Worm (Caenorhabditis elegans) whole organism, L4 larva: Measurements from ENCODE around the gene abch-1.

Experiments used
- F44E2.7 ChIP-seq: fragments of 200-800 bp; sonication (Bioruptor generic); IDR thresholded peaks from 2 replicates; pipeline ENCODE4 v2.1.2; 2022; ENCODE audit warnings: missing genetic modification characterization, missing compliant biosample characterization
- Y105C5A.15 ChIP-seq: fragments of 200-800 bp; sonication (Bioruptor generic); IDR thresholded peaks from 2 replicates; pipeline ENCODE4 v1.3.6; 2022; ENCODE audit warnings: missing genetic modification characterization, missing compliant biosample characterization
- Y5F2A.4 ChIP-seq: fragments of 200-800 bp; sonication (Bioruptor generic); optimal IDR thresholded peaks from 2 replicates; lab custom pipeline; 2018; ENCODE audit warnings: mild to moderate bottlenecking, missing genetic modification characterization, missing compliant biosample characterization
- ZK337.2 ChIP-seq: fragments of 200-800 bp; sonication (Bioruptor generic); IDR thresholded peaks from 2 replicates; pipeline ENCODE4 v1.3.6; 2022; ENCODE audit warnings: missing genetic modification reagents, missing genetic modification characterization, missing compliant biosample characterization
- aly-2 ChIP-seq: sonication (generic microtip); optimal IDR thresholded peaks from 2 replicates; lab custom pipeline; 2018; ENCODE audit warnings: missing biosample characterization, missing genetic modification characterization
- ama-1 ChIP-seq: fragments of 150-350 bp; optimal IDR thresholded peaks from 2 replicates; lab custom pipeline; 2014; ENCODE audit warnings: inconsistent platforms, mixed read lengths
- arid-1 ChIP-seq: fragments of 200-800 bp; sonication (Bioruptor generic); conservative IDR thresholded peaks from 2 replicates; pipeline ENCODE4 v1.3.6; 2022; ENCODE audit warnings: missing genetic modification reagents, missing genetic modification characterization, missing compliant biosample characterization
- ceh-20 ChIP-seq: fragments of 200-800 bp; sonication (Bioruptor generic); IDR thresholded peaks from 2 replicates; pipeline ENCODE4 v1.3.6; 2022; ENCODE audit warnings: missing genetic modification reagents, missing genetic modification characterization, missing compliant biosample characterization
- ceh-44 ChIP-seq: fragments of 200-800 bp; sonication (Bioruptor generic); IDR thresholded peaks from 2 replicates; pipeline ENCODE4 v1.3.6; 2022; ENCODE audit warnings: missing genetic modification reagents, missing genetic modification characterization, missing compliant biosample characterization
- ceh-62 ChIP-seq: sonication (generic microtip); optimal IDR thresholded peaks from 2 replicates; lab custom pipeline; 2017; ENCODE audit warnings: missing biosample characterization, missing genetic modification characterization
- ces-1 ChIP-seq: fragments of 150-350 bp; sonication (generic microtip); optimal IDR thresholded peaks from 4 replicates; lab custom pipeline; 2014; ENCODE audit warnings: missing biosample characterization, missing genetic modification reagents, missing genetic modification characterization
- cey-2 ChIP-seq: sonication (generic microtip); optimal IDR thresholded peaks from 3 replicates; lab custom pipeline; 2017; ENCODE audit warnings: missing genetic modification characterization, mild to moderate bottlenecking, missing compliant biosample characterization, antibody characterized with exemption, borderline replicate concordance; ENCODE audit not compliant: insufficient read depth
- daf-12 ChIP-seq: fragments of 150-350 bp; optimal IDR thresholded peaks from 2 replicates; lab custom pipeline; 2014; ENCODE audit warnings: missing biosample characterization, missing genetic modification reagents, missing genetic modification characterization
- daf-19 ChIP-seq: fragments of 200-800 bp; sonication (Bioruptor generic); conservative IDR thresholded peaks from 2 replicates; pipeline ENCODE4 v1.3.6; 2022; ENCODE audit warnings: missing genetic modification characterization, missing compliant biosample characterization
- daf-8 ChIP-seq: fragments of 200-800 bp; sonication (Bioruptor generic); IDR thresholded peaks from 2 replicates; pipeline ENCODE4 v1.3.6; 2022; ENCODE audit warnings: missing genetic modification characterization, missing compliant biosample characterization
- dmd-8 ChIP-seq: fragments of 200-800 bp; sonication (Bioruptor generic); IDR thresholded peaks from 2 replicates; pipeline ENCODE4 v1.3.6; 2022; ENCODE audit warnings: missing genetic modification characterization, missing compliant biosample characterization
- dmd-9 ChIP-seq: fragments of 200-800 bp; sonication (Bioruptor generic); IDR thresholded peaks from 2 replicates; pipeline ENCODE4 v1.3.6; 2022; ENCODE audit warnings: missing genetic modification reagents, missing genetic modification characterization, missing compliant biosample characterization
- duxl-1 ChIP-seq: sonication (generic microtip); optimal IDR thresholded peaks from 2 replicates; lab custom pipeline; 2016; ENCODE audit warnings: mild to moderate bottlenecking, missing genetic modification characterization, moderate library complexity, missing compliant biosample characterization; ENCODE audit not compliant: poor library complexity
- egl-27 ChIP-seq: sonication (generic microtip); optimal IDR thresholded peaks from 3 replicates; lab custom pipeline; 2017; ENCODE audit warnings: missing biosample characterization, missing genetic modification reagents, missing genetic modification characterization
- fkh-10 ChIP-seq: fragments of 150-350 bp; optimal IDR thresholded peaks from 2 replicates; lab custom pipeline; 2014; ENCODE audit warnings: missing biosample characterization, missing genetic modification reagents, missing genetic modification characterization
- fos-1 ChIP-seq: fragments of 150-350 bp; optimal IDR thresholded peaks from 2 replicates; lab custom pipeline; 2014; ENCODE audit warnings: missing biosample characterization, missing genetic modification characterization
- gei-8 ChIP-seq: fragments of 200-800 bp; sonication (Bioruptor generic); optimal IDR thresholded peaks from 2 replicates; lab custom pipeline; 2018; ENCODE audit warnings: mild to moderate bottlenecking, missing genetic modification characterization, missing compliant biosample characterization
- hlh-30 ChIP-seq: sonication (generic microtip); optimal IDR thresholded peaks from 2 replicates; lab custom pipeline; 2017; ENCODE audit warnings: antibody characterized with exemption, mild to moderate bottlenecking, missing genetic modification characterization, missing compliant biosample characterization; ENCODE audit not compliant: insufficient read depth
- hmg-1.1 ChIP-seq: fragments of 200-800 bp; sonication (Bioruptor generic); IDR thresholded peaks from 2 replicates; pipeline ENCODE4 v1.3.6; 2022; ENCODE audit warnings: missing genetic modification reagents, missing genetic modification characterization, missing compliant biosample characterization
- lin-1 ChIP-seq: fragments of 200-800 bp; sonication (Bioruptor generic); IDR thresholded peaks from 2 replicates; pipeline ENCODE4 v1.3.6; 2022; ENCODE audit warnings: missing genetic modification reagents, missing genetic modification characterization, missing compliant biosample characterization
- lin-38 ChIP-seq: fragments of 200-800 bp; sonication (Bioruptor generic); IDR thresholded peaks from 2 replicates; pipeline ENCODE4 v1.3.6; 2022; ENCODE audit warnings: missing genetic modification reagents, missing genetic modification characterization, missing compliant biosample characterization
- lin-39 ChIP-seq: fragments of 150-350 bp; optimal IDR thresholded peaks from 2 replicates; lab custom pipeline; 2014; ENCODE audit warnings: missing biosample characterization, missing genetic modification reagents, missing genetic modification characterization
- lir-3 ChIP-seq: sonication (generic microtip); optimal IDR thresholded peaks from 2 replicates; lab custom pipeline; 2016; ENCODE audit warnings: mild to moderate bottlenecking, missing genetic modification characterization, missing compliant biosample characterization
- lsy-2 ChIP-seq, 2 experiments: fragments of 150-350 bp in 1 of 2; sonication (generic microtip) in 1 of 2; optimal IDR thresholded peaks; 2 replicates each; lab custom pipeline; 2014 to 2017; ENCODE audit warnings: missing biosample characterization in 2 of 2, missing genetic modification characterization in 2 of 2
- mdt-29 ChIP-seq: fragments of 200-800 bp; sonication (Bioruptor generic); IDR thresholded peaks from 2 replicates; pipeline ENCODE4 v1.3.6; 2022; ENCODE audit warnings: missing genetic modification reagents, missing genetic modification characterization, missing compliant biosample characterization
- mep-1 ChIP-seq: fragments of 150-350 bp; sonication (generic microtip); optimal IDR thresholded peaks from 3 replicates; lab custom pipeline; 2014; ENCODE audit warnings: missing biosample characterization, missing genetic modification characterization
- mes-2 ChIP-seq: sonication (generic microtip); optimal IDR thresholded peaks from 2 replicates; lab custom pipeline; 2016; ENCODE audit warnings: missing genotype, mild to moderate bottlenecking, missing genetic modification characterization, missing compliant biosample characterization; ENCODE audit not compliant: poor library complexity, severe bottlenecking
- nhr-11 ChIP-seq: fragments of 150-350 bp; optimal IDR thresholded peaks from 2 replicates; lab custom pipeline; 2014; ENCODE audit warnings: missing biosample characterization, missing genetic modification characterization
- nhr-111 ChIP-seq: fragments of 200-800 bp; sonication (Bioruptor generic); optimal IDR thresholded peaks from 2 replicates; lab custom pipeline; 2018; ENCODE audit warnings: mild to moderate bottlenecking, missing genetic modification characterization, missing compliant biosample characterization
- nhr-237 ChIP-seq: sonication (generic microtip); optimal IDR thresholded peaks from 2 replicates; lab custom pipeline; 2017; ENCODE audit warnings: missing biosample characterization, missing genetic modification characterization
- nhr-25 ChIP-seq: sonication (generic microtip); optimal IDR thresholded peaks from 2 replicates; lab custom pipeline; 2017; ENCODE audit warnings: missing genetic modification characterization, mild to moderate bottlenecking, missing compliant biosample characterization, antibody characterized with exemption, moderate library complexity, borderline replicate concordance; ENCODE audit not compliant: insufficient read depth
- nhr-6 ChIP-seq: fragments of 150-350 bp; optimal IDR thresholded peaks from 2 replicates; lab custom pipeline; 2014; ENCODE audit warnings: missing biosample characterization, missing genetic modification characterization
- saeg-2 ChIP-seq: fragments of 200-800 bp; sonication (Bioruptor generic); IDR thresholded peaks from 2 replicates; pipeline ENCODE4 v1.3.6; 2022; ENCODE audit warnings: missing genetic modification reagents, missing genetic modification characterization, missing compliant biosample characterization
- set-16 ChIP-seq: fragments of 200-800 bp; sonication (Bioruptor generic); IDR thresholded peaks from 2 replicates; pipeline ENCODE4 v1.3.6; 2022; ENCODE audit warnings: missing genetic modification reagents, missing genetic modification characterization, missing compliant biosample characterization
- snpc-4 ChIP-seq: fragments of 150-350 bp; optimal IDR thresholded peaks from 2 replicates; lab custom pipeline; 2014; ENCODE audit warnings: missing biosample characterization, missing genetic modification characterization
- spr-1 ChIP-seq: sonication (generic microtip); optimal IDR thresholded peaks from 2 replicates; lab custom pipeline; 2016; ENCODE audit warnings: mild to moderate bottlenecking, missing genetic modification characterization, missing compliant biosample characterization
- spr-3 ChIP-seq: fragments of 200-800 bp; sonication (Bioruptor generic); optimal IDR thresholded peaks from 2 replicates; lab custom pipeline; 2018; ENCODE audit warnings: mild to moderate bottlenecking, missing genetic modification characterization, missing compliant biosample characterization
- tag-97 ChIP-seq: fragments of 200-800 bp; sonication (Bioruptor generic); IDR thresholded peaks from 2 replicates; pipeline ENCODE4 v1.3.6; 2022; ENCODE audit warnings: missing genetic modification characterization, missing compliant biosample characterization
- unc-130 ChIP-seq: sonication (generic microtip); optimal IDR thresholded peaks from 2 replicates; lab custom pipeline; 2016; ENCODE audit warnings: missing genetic modification reagents, missing genetic modification characterization, missing compliant biosample characterization
- unc-62 ChIP-seq, 3 experiments: fragments of 150-350 bp in 1 of 3; sonication (generic microtip); optimal IDR thresholded peaks in 2 of 3; peaks in 1 of 3; 1 replicate in 1 of 3; 2 replicates in 2 of 3; lab custom pipeline; 2014 to 2017; ENCODE audit warnings: missing biosample characterization in 3 of 3, missing genetic modification characterization in 3 of 3, missing genetic modification reagents in 3 of 3, missing genotype in 1 of 3
- zag-1 ChIP-seq: fragments of 150-350 bp; optimal IDR thresholded peaks from 2 replicates; lab custom pipeline; 2014; ENCODE audit warnings: missing biosample characterization, missing genetic modification characterization
- zfp-3 ChIP-seq: fragments of 200-800 bp; sonication (Bioruptor generic); conservative IDR thresholded peaks from 2 replicates; pipeline ENCODE4 v1.3.6; 2022; ENCODE audit warnings: missing genetic modification reagents, missing genetic modification characterization, missing compliant biosample characterization
- zip-11 ChIP-seq: fragments of 200-800 bp; sonication (Bioruptor generic); IDR thresholded peaks from 2 replicates; pipeline ENCODE4 v1.3.6; 2022; ENCODE audit warnings: missing genetic modification characterization, missing compliant biosample characterization
- zip-2 ChIP-seq: fragments of 150-350 bp; optimal IDR thresholded peaks from 2 replicates; lab custom pipeline; 2014; ENCODE audit warnings: missing biosample characterization, missing genetic modification characterization
- ztf-7 ChIP-seq: fragments of 150-350 bp; optimal IDR thresholded peaks from 2 replicates; lab custom pipeline; 2014; ENCODE audit warnings: missing biosample characterization, missing genetic modification characterization

Gene abch-1

ce11 chrII:6491817-6492452 lies 39.5 kb downstream of the abch-1 start, which contains the start of the genes T28D9.11 and T28D9.1:
T28D9.11 (minus strand) TSS chrII:6491993.
T28D9.1 (plus strand) TSS chrII:6492402.
- TF ChIP-seq nhr-25 (tag; lab: Kevin White, UChicago) (no peak), spr-3 (GFP tag; lab: Kevin White, UChicago) (no peak), aly-2 (tag; lab: Kevin White, UChicago) (no peak), hmg-1.1 (GFP tag; lab: Robert Waterston, UW) (peak; percentile 81), fkh-10 (GFP tag; lab: Kevin White, UChicago) (peak; percentile 77), mdt-29 (GFP tag; lab: Robert Waterston, UW) (no peak), daf-19 (GFP tag; lab: Robert Waterston, UW) (no peak), cey-2 (no peak), zag-1 (tag; lab: Kevin White, UChicago) (no peak), spr-1 (peak; percentile 4), nhr-111 (GFP tag; lab: Kevin White, UChicago) (no peak), lin-1 (no peak), zfp-3 (GFP tag; lab: Robert Waterston, UW) (no peak), saeg-2 (GFP tag; lab: Robert Waterston, UW) (no peak), unc-130 (GFP tag; lab: Kevin White, UChicago) (no peak), ceh-44 (GFP tag; lab: Robert Waterston, UW) (no peak), F44E2.7 (GFP tag; lab: Robert Waterston, UW) (0 out of 2 replicates have a peak, but pooled peaks have one; percentile 56), ceh-20 (GFP tag; lab: Robert Waterston, UW) (peak; percentile 63), daf-12 (tag; lab: Kevin White, UChicago) (no peak), duxl-1 (tag; lab: Kevin White, UChicago) (no peak), lir-3 (tag; lab: Kevin White, UChicago) (no peak), zip-2 (no peak), nhr-6 (tag; lab: Kevin White, UChicago) (no peak), ZK337.2 (no peak), tag-97 (no peak), mep-1 (tag; lab: Kevin White, UChicago) (peak; percentile 85), unc-62 (GFP tag; optimal IDR thresholded peaks at IDR 0.05 in 1 of 2; lab: Kevin White, UChicago) (peak in 1 of 2 experiments; percentile 48), unc-62 (tag; optimal IDR thresholded peaks at IDR 0.05; lab: Kevin White, UChicago) (no peak), Y5F2A.4 (GFP tag; lab: Kevin White, UChicago) (no peak), ceh-62 (tag; lab: Kevin White, UChicago) (no peak), hlh-30 (peak; percentile 22), fos-1 (tag; lab: Kevin White, UChicago) (no peak), daf-8 (GFP tag; lab: Robert Waterston, UW) (no peak), Y105C5A.15 (no peak), nhr-11 (tag; lab: Kevin White, UChicago) (peak; percentile 49), zip-11 (GFP tag; lab: Robert Waterston, UW) (no peak), dmd-9 (GFP tag; lab: Robert Waterston, UW) (no peak), lsy-2 (tag; optimal IDR thresholded peaks at IDR 0.05; lab: Kevin White, UChicago) (peak; percentile 70 to 77), egl-27 (tag; lab: Kevin White, UChicago) (no peak), dmd-8 (no peak), ztf-7 (tag; lab: Kevin White, UChicago) (no peak), gei-8 (GFP tag; lab: Kevin White, UChicago) (no peak), mes-2 (tag; lab: Kevin White, UChicago) (peak; percentile 61), ama-1 (lab: Kevin White, UChicago) (no peak), nhr-237 (tag; lab: Kevin White, UChicago) (no peak), ces-1 (GFP tag; lab: Kevin White, UChicago) (no peak), lin-39 (tag; lab: Kevin White, UChicago) (no peak), set-16 (GFP tag; lab: Robert Waterston, UW) (peak; percentile 97), lin-38 (GFP tag; lab: Robert Waterston, UW) (peak; percentile 44), snpc-4 (peak; percentile 65), arid-1 (GFP tag; lab: Robert Waterston, UW) (no peak)
